Worm (Caenorhabditis elegans) whole organism, early embryonic: Measurements from ENCODE around the gene K02A2.5.

ENCODE experiments used
- B0310.2 ChIP-seq: sonication (generic microtip); optimal IDR thresholded peaks from 2 replicates; lab custom pipeline; 2016; ENCODE audit warnings: mild to moderate bottlenecking, missing genetic modification characterization, missing compliant biosample characterization
- F13C5.2 ChIP-seq: sonication (generic microtip); optimal IDR thresholded peaks from 2 replicates; lab custom pipeline; 2017; ENCODE audit warnings: mild to moderate bottlenecking, missing genetic modification characterization, inconsistent platforms, missing compliant biosample characterization
- aly-1 ChIP-seq: sonication (generic microtip); optimal IDR thresholded peaks from 2 replicates; lab custom pipeline; 2016; ENCODE audit warnings: missing genetic modification characterization, missing compliant biosample characterization
- ama-1 ChIP-seq: fragments of 150-350 bp; optimal IDR thresholded peaks from 2 replicates; lab custom pipeline; 2014
- ceh-13 ChIP-seq: fragments of 200-800 bp; sonication (Bioruptor generic); optimal IDR thresholded peaks from 2 replicates; lab custom pipeline; 2018; ENCODE audit warnings: mild to moderate bottlenecking, missing genetic modification characterization, missing compliant biosample characterization
- ceh-36 ChIP-seq: sonication (generic microtip); optimal IDR thresholded peaks from 2 replicates; lab custom pipeline; 2016; ENCODE audit warnings: missing genetic modification characterization, inconsistent platforms, missing compliant biosample characterization
- ets-7 ChIP-seq: sonication (generic microtip); optimal IDR thresholded peaks from 2 replicates; lab custom pipeline; 2016; ENCODE audit warnings: missing genotype, missing genetic modification characterization, missing compliant biosample characterization
- flt-1 ChIP-seq: fragments of 200-800 bp; sonication (Bioruptor generic); IDR thresholded peaks from 2 replicates; pipeline ENCODE4 v1.3.6; 2022; ENCODE audit warnings: missing genetic modification characterization, missing compliant biosample characterization
- hmbx-1 ChIP-seq: sonication (generic microtip); optimal IDR thresholded peaks from 2 replicates; lab custom pipeline; 2016; ENCODE audit warnings: mild to moderate bottlenecking, missing genetic modification characterization, missing compliant biosample characterization
- hmg-4 ChIP-seq: fragments of 200-800 bp; sonication (Bioruptor generic); optimal IDR thresholded peaks from 2 replicates; lab custom pipeline; 2018; ENCODE audit warnings: mild to moderate bottlenecking, missing genetic modification characterization, missing compliant biosample characterization
- hnd-1 ChIP-seq: sonication (generic microtip); optimal IDR thresholded peaks from 2 replicates; lab custom pipeline; 2016; ENCODE audit warnings: missing genetic modification characterization, missing compliant biosample characterization
- pes-1 ChIP-seq: fragments of 200-800 bp; sonication (Bioruptor generic); IDR thresholded peaks from 2 replicates; pipeline ENCODE4 v1.3.6; 2022; ENCODE audit warnings: missing genetic modification reagents, missing genetic modification characterization, missing compliant biosample characterization
- scrt-1 ChIP-seq: fragments of 200-800 bp; sonication (Bioruptor generic); IDR thresholded peaks from 2 replicates; pipeline ENCODE4 v1.3.6; 2022; ENCODE audit warnings: missing genetic modification characterization, missing compliant biosample characterization
- sea-1 ChIP-seq: fragments of 200-800 bp; sonication (Bioruptor generic); conservative IDR thresholded peaks from 2 replicates; pipeline ENCODE4 v1.3.6; 2022; ENCODE audit warnings: missing genetic modification characterization, missing compliant biosample characterization
- tbx-11 ChIP-seq: fragments of 200-800 bp; sonication (Bioruptor generic); IDR thresholded peaks from 2 replicates; pipeline ENCODE4 v1.3.6; 2022; ENCODE audit warnings: missing genetic modification characterization, missing compliant biosample characterization
- tbx-37 ChIP-seq: fragments of 200-800 bp; sonication (Bioruptor generic); conservative IDR thresholded peaks from 2 replicates; pipeline ENCODE4 v1.3.6; 2022; ENCODE audit warnings: missing genetic modification reagents, missing genetic modification characterization, missing compliant biosample characterization
- tra-4 ChIP-seq: sonication (generic microtip); optimal IDR thresholded peaks from 2 replicates; lab custom pipeline; 2017; ENCODE audit warnings: missing genetic modification characterization, missing compliant biosample characterization

K02A2.5 gene

DNA sequence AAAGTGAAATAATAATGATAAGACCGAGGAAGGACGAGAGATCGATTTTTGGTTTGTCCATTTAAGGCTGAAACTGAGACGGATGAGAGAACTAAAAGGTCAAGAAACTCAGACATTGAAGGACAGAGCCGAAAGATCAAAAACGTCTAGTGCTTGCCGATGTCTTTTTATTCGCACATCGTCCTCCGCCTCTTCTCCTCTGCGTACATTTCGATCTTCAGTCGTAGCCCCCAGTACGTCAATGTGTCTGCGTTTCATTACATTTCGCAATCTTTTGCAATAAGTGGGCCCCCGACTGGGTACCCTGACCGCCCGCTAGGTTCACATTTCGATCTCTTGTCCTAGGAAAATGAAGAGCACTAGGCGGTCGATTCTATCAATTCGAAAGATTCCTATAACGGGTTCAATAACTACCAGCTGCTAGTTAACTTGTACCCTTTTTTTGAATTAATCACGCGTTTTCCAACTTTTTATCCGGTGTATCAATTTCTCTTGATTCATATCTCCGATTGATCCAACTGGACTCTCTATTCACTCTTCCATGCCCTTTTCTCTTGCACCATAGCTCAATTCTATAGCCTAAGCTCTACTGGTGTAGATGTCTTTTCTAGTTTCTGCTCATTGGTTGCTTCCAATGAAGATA lies 19.7 kb downstream of the K02A2.5 start:
- TF ChIP-seq pes-1 (GFP tag; lab: Robert Waterston, UW) (no peak), ceh-13 (no peak), tbx-37 (GFP tag; lab: Robert Waterston, UW) (no peak), F13C5.2 (tag; lab: Kevin White, UChicago) (peak; percentile 50), sea-1 (GFP tag; lab: Robert Waterston, UW) (no peak)

DNA sequence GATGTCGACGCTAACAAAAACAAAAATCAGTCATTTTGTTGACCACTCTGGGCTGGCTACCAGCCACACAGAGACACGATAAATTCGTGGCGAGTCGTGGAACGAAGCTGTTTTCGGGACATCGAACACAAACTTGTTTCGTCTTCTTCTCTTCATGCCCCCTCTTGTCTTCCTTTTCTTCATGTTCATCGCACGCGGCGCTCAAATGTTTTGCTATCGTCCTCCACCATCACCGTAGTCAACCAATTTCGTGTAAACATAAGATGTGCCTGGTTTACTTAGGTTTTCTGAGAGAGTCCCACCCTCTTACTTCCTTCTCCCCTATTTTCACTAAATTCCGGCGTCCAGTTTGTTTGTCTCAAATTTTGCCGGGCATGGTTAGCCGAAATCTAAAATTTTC lies 21.5 kb downstream of the K02A2.5 start:
- TF ChIP-seq hmbx-1, result no peak
- no peak for TF ChIP-seq F13C5.2 (tag; lab: Kevin White, UChicago)
- TF ChIP-seq B0310.2 (tag; lab: Kevin White, UChicago), result no peak
- TF ChIP-seq tbx-37 (GFP tag; lab: Robert Waterston, UW), result no peak
- no peak for TF ChIP-seq flt-1 (GFP tag; lab: Robert Waterston, UW)
- no peak for TF ChIP-seq tra-4 (tag; lab: Kevin White, UChicago)
- TF ChIP-seq scrt-1 (GFP tag; lab: Robert Waterston, UW), result no peak
- TF ChIP-seq hnd-1 (tag; lab: Kevin White, UChicago), result no peak
- TF ChIP-seq aly-1 (tag; lab: Kevin White, UChicago), result no peak
- no peak for TF ChIP-seq ceh-36 (tag; lab: Kevin White, UChicago)
- TF ChIP-seq hmg-4 (GFP tag; lab: Kevin White, UChicago), result no peak
- no peak for TF ChIP-seq ets-7 (tag; lab: Kevin White, UChicago)
- TF ChIP-seq ama-1 (lab: Kevin White, UChicago), result no peak
- no peak for TF ChIP-seq tbx-11
- no peak for TF ChIP-seq ceh-13

DNA sequence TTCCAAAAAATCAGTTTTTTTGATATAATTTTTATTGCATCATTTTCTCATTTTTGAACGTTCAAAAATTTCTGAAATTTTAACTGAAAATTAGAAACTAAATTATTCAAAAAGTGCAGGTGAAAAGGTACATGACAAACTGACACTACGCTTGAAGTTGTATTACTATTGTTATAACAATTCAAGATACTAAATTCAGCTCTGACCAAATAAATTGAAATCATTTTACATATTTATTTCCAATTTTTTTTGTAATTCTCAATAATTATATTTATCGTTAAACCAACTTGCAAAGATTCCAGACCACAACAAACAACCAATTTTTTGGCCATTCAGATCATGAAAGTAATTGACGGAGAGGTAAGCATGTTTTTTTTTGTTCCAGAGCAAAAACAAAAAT lies 26.4 kb downstream of the K02A2.5 start, which contains the start of gene sre-3:
sre-3 (plus strand) TSS at position 301 of the 400 bp plus-strand sequence.
- TF ChIP-seq flt-1 (GFP tag; lab: Robert Waterston, UW) (no peak), B0310.2 (tag; lab: Kevin White, UChicago) (no peak), hmbx-1 (no peak), tbx-11 (no peak), sea-1 (GFP tag; lab: Robert Waterston, UW) (no peak), aly-1 (tag; lab: Kevin White, UChicago) (no peak), hmg-4 (GFP tag; lab: Kevin White, UChicago) (no peak), ets-7 (tag; lab: Kevin White, UChicago) (no peak), F13C5.2 (tag; lab: Kevin White, UChicago) (no peak), ceh-13 (no peak), ceh-36 (tag; lab: Kevin White, UChicago) (no peak), pes-1 (GFP tag; lab: Robert Waterston, UW) (no peak), hnd-1 (tag; lab: Kevin White, UChicago) (no peak), tbx-37 (GFP tag; lab: Robert Waterston, UW) (no peak), tra-4 (tag; lab: Kevin White, UChicago) (no peak), scrt-1 (GFP tag; lab: Robert Waterston, UW) (no peak), ama-1 (lab: Kevin White, UChicago) (no peak)

DNA sequence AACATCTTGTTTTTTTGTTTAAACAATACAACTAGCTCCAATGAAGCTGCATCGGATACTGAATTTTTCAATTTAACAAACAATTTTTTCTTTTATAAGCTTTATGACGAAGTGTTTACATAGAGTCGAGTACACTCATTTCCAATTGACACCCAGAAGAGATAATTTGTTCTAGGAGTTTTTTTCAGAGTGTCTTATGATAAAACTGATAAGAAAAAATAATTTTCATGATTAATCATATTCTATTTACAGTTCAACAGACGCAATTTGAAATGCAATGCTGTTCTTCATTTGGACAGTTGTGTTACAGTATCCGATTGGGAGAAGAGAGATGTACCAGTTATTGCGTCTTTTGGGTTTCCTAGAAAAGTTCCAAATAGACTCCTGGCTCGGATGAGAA lies 29.9 kb downstream of the K02A2.5 start:
- no peak for TF ChIP-seq flt-1 (GFP tag; lab: Robert Waterston, UW)

DNA sequence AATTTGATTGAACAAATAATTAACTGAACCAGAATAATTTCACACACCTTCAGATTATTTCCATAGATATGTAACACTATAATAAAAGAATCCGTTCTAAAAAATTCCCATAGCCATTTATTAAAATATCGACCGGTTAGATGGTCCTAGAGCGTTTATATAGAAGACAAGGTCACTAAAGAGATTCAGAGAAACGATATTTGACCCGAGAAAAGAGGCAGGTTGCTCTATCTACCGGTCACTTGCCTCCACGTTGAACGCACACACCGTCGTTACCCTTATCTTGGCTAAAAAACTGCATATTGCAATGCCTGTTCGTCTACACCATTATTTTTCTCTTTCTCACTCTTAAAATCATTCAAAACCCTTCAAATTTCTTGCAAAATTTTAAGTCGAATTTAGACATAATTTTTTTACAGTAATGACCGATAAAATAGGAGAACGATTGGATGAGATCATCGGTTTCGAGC lies 30.7 kb downstream of the K02A2.5 start, which contains the start of gene C07D10.5:
C07D10.5 (plus strand) TSS at position 420 of the 470 bp plus-strand sequence.
- TF ChIP-seq sea-1 (GFP tag; lab: Robert Waterston, UW), result no peak
- no peak for TF ChIP-seq B0310.2 (tag; lab: Kevin White, UChicago)
- TF ChIP-seq hnd-1 (tag; lab: Kevin White, UChicago), result no peak
- no peak for TF ChIP-seq ets-7 (tag; lab: Kevin White, UChicago)
- TF ChIP-seq F13C5.2 (tag; lab: Kevin White, UChicago), result no peak
- no peak for TF ChIP-seq ceh-13

DNA sequence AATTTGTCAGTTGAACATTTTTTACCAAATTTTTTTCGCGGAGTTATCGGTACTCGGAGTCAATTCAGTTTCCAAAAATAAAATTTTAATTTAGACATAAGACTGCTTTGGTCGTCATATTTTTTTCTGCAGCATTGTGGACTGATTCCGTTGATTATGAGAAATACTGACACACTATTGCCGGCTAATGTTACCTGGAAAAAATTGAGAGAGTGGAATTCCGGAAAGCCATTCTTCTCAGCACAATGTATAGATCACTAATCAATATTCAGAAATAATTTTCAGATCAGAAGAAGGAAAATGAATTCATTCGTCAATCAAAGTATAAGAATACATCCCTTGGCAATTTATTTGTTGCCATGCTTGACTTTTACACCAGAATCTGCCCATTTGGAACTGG lies 32.8 kb downstream of the K02A2.5 start, which contains the start of gene C07D10.6:
C07D10.6 (plus strand) TSS at position 301 of the 400 bp plus-strand sequence.
- TF ChIP-seq pes-1 (GFP tag; lab: Robert Waterston, UW) (no peak), ets-7 (tag; lab: Kevin White, UChicago) (no peak), aly-1 (tag; lab: Kevin White, UChicago) (no peak), ceh-36 (tag; lab: Kevin White, UChicago) (no peak), ama-1 (lab: Kevin White, UChicago) (no peak), hnd-1 (tag; lab: Kevin White, UChicago) (no peak), B0310.2 (tag; lab: Kevin White, UChicago) (no peak), tbx-11 (no peak), ceh-13 (no peak), hmbx-1 (no peak), sea-1 (GFP tag; lab: Robert Waterston, UW) (no peak), hmg-4 (GFP tag; lab: Kevin White, UChicago) (no peak), tra-4 (tag; lab: Kevin White, UChicago) (no peak), flt-1 (GFP tag; lab: Robert Waterston, UW) (no peak), tbx-37 (GFP tag; lab: Robert Waterston, UW) (no peak), scrt-1 (GFP tag; lab: Robert Waterston, UW) (no peak), F13C5.2 (tag; lab: Kevin White, UChicago) (no peak)

DNA sequence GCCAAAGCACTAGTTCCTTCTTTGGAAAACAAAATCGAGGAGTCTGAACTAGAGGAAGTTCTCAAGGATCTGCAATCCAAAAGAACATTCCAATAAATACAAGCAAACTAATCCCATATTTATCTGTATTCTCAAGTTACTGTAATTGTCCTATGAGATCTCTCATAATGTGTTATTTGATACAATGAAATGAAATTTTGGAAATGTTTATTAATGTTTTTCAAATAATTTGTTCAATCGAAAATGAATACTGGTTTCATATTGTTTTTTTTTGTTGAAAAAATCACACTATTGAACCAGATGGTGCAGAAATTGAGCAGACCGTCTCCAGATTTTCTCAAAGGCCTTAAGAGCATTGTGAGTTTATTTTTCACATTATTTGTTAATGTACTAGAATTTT lies 36.9 kb downstream of the K02A2.5 start, which contains the start of gene F43E2.1:
F43E2.1 (plus strand) TSS at position 301 of the 400 bp plus-strand sequence.
- TF ChIP-seq tbx-11 (no peak), pes-1 (GFP tag; lab: Robert Waterston, UW) (no peak), hnd-1 (tag; lab: Kevin White, UChicago) (no peak), ceh-36 (tag; lab: Kevin White, UChicago) (no peak), aly-1 (tag; lab: Kevin White, UChicago) (no peak), hmg-4 (GFP tag; lab: Kevin White, UChicago) (no peak), tra-4 (tag; lab: Kevin White, UChicago) (no peak), hmbx-1 (no peak), ama-1 (lab: Kevin White, UChicago) (no peak), sea-1 (GFP tag; lab: Robert Waterston, UW) (no peak), ets-7 (tag; lab: Kevin White, UChicago) (no peak), B0310.2 (tag; lab: Kevin White, UChicago) (no peak)
